Worm (Caenorhabditis elegans): ENCODE data around the gene B0222.11.

Gene B0222.11

DNA sequence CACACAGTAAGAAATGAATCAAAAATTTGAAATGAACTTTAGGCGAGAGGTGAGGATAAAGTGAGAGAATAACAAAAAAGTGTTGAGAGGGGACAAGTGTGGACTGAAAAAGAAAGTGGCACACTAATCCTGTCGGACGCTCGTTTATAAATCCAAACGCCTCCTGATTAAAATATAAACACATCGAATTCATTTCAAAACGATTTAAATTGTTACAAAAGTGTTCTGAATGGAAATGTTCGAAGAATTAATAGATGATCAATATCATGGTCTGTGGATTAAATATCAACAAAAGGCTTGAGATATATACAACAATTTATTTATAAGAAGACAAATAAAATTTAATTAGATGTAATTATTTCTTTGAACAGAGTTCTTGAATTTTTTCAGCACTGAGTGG, at the start of gene B0222.11:
TSS of gene B0222.11 (minus strand) at position 101 of the 400 bp plus-strand sequence.
- TF ChIP-seq unc-62 (GFP tag; optimal IDR thresholded peaks at IDR 0.05) = no peak

- no peak for TF ChIP-seq unc-62 (GFP tag; optimal IDR thresholded peaks at IDR 0.05)
Observed at ce11 chrV:9217158-9217557, 49.2 kb upstream of the B0222.11 start, which contains the start of gene pacs-1. pacs-1 (minus strand) TSS chrV:9217258.

DNA sequence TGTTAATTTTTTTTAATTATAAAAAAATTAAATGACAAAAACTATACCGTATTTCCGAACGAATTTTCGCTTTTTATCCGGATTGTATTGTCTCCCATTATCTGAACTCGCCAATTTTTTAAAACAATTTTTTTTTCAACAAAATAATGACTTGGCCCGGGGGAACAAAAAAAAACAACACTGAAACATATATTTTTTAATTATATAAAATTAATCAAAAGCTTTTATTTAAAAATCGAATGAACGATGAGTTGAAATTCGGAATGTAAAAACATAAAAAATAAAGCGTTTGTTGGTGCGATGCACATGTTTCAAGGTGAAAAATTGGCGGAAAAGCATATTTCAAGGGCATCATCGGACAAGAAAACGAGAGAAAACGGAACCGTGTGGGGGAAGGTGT, 45.6 kb upstream of the B0222.11 start, which contains the start of gene mdt-27:
TSS of gene mdt-27 (minus strand) at position 101 of the 400 bp plus-strand sequence.
- TF ChIP-seq unc-62 (GFP tag; optimal IDR thresholded peaks at IDR 0.05) = no peak

DNA sequence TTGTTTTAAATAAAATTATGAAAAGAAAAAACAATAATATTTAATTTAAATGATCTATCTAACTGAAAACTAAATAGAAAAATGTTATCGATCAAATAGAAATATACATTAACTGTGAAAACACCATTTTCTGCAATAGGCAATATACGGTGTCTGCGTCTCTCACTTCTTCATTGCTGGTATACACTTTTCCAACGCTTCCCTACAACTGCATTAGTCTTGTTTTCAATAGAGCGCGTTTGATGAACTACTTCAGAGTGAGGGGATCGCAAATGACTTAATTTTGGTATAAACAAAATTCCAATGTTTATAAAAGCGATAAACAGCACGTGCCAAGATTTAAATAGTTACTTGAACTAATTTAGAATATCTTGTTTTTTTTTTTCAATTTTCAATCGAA, 44.5 kb upstream of the B0222.11 start:
- TF ChIP-seq unc-62 (GFP tag; optimal IDR thresholded peaks at IDR 0.05) = no peak

DNA sequence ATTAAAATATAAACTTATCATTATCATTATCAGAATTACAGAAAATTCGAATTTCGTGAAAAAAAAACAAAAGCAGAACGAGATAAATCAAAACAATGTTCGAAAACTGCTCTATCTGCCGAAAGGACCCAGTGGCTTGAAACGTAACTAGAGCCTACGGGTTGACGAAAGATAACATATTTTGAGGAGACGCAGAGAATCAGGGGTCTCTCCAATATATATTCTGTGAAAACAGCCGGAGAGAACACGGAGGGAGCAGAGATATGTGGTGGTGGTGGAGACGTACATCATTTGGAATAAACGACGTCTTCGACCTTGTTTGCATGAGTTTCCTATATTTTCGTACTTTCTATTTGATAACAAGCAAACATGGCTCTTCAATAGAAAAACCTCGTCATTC, 40.9 kb upstream of the B0222.11 start:
- no peak for TF ChIP-seq unc-62 (GFP tag; optimal IDR thresholded peaks at IDR 0.05)

DNA sequence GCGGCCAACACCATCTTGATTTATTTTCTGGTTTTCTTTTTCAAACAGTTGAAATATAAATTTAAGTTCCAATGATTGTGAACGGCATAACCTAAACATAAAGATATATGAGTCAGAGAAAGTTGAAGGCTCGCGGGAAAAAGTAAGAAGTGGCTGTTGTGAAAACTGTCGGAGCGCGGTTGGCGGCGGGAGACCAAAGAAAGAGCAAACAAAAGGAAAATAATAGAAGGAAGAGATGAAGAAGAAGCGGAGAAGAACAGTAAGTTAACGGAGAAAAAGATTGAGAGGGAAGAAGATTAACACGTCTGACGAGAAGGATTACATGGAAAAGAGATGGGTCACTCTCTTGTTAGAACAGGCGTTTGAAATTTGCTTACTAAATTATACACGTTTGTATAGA, 39.4 kb upstream of the B0222.11 start, which contains the start of gene inx-10:
TSS of gene inx-10 (minus strand) at position 101 of the 400 bp plus-strand sequence.
- TF ChIP-seq unc-62 (GFP tag; optimal IDR thresholded peaks at IDR 0.05) = no peak

- no peak for TF ChIP-seq unc-62 (GFP tag; optimal IDR thresholded peaks at IDR 0.05)
Observed at ce11 chrV:9202710-9203109, 34.7 kb upstream of the B0222.11 start, which contains the start of gene asp-2. asp-2 (plus strand) TSS chrV:9203077.

DNA sequence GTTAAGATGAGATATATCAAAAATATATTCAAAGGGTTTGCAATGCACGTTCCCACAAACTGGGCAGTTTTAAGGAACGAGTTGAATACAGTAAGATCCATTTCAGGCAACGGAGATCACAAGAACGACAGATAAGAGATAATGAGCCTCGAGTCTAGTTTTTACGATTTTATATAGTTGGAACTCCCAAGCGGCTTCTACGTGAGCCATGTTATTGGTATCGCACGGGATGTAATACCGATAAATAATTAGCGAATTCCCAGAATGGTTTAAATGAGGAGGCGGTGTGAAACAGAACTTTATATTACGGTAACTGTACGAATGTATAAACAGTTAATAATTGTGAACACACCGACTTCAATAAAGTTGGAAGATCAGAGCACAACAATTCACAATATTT, 30.9 kb upstream of the B0222.11 start, which contains the start of gene str-177:
TSS of gene str-177 (minus strand) at position 101 of the 400 bp plus-strand sequence.
- no peak for TF ChIP-seq unc-62 (GFP tag; optimal IDR thresholded peaks at IDR 0.05)

ce11 chrV:9197121-9197520, 29.1 kb upstream of the B0222.11 start, which contains the start of gene C24B5.4:
C24B5.4 (minus strand) TSS chrV:9197326.
- TF ChIP-seq unc-62 (GFP tag; optimal IDR thresholded peaks at IDR 0.05) = no peak

ce11 chrV:9194055-9194454, 26.1 kb upstream of the B0222.11 start:
- no peak for TF ChIP-seq unc-62 (GFP tag; optimal IDR thresholded peaks at IDR 0.05)

- no peak for TF ChIP-seq unc-62 (GFP tag; optimal IDR thresholded peaks at IDR 0.05)
Observed at ce11 chrV:9191406-9191805, 23.4 kb upstream of the B0222.11 start, which contains the start of gene sphr-1. sphr-1 (plus strand) TSS chrV:9191610.

DNA sequence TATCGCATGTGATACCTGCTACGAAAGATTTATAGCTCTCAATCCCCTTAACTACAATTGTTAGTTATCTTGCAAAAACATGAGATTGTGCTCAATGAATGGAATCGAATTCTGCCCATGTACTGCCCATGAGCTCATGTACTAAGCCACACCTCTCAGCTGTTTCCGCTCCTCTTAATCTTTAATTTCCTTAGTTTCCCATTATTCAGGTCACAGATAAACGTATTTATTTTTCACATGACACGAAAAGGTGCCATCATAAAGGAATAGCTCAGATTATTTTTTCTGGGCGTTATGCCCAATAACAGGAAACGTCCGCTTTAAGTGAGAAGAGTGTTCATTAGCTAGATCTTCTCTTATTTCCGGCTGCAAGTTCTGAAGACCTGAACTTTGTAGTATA, 18.0 kb upstream of the B0222.11 start:
- TF ChIP-seq unc-62 (GFP tag; optimal IDR thresholded peaks at IDR 0.05) = no peak

DNA sequence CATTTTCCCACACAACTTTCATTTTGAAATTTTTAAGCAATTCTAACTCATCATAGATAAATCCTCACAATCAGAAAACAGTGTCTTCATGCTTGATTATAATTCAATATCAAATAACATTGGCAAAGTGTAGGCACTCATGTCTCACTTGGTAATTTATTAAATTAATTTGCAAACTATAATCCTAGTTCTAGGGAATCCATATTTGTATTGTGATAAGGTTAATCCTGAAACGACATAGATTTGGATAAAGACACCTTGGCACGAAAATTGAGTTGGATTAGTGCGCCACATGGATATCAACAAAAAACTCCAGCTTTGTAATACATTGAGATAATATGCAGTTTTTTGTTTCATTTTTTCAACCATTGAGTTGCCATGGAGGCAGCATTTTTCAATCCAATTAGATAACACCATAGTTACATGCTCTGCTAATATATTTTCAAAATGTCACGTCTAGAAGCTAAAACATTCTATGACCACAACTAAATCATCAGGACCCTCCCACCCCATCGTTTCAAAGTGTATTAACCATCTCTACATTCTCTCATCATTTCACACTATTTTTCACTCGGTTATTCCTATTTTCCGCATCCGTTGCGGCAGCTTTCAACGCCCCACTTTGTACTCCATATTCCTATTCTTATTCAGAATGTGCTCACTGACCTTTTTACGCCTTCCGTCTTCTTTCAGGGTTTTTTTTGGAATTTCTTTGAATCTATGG, 15.9 kb upstream of the B0222.11 start:
- no peak for TF ChIP-seq unc-62 (GFP tag; optimal IDR thresholded peaks at IDR 0.05)

ce11 chrV:9181669-9182250, 13.8 kb upstream of the B0222.11 start, which contains the start of gene ptr-1:
ptr-1 (minus strand) TSS chrV:9181719.
- no peak for TF ChIP-seq unc-62 (GFP tag; optimal IDR thresholded peaks at IDR 0.05)

ce11 chrV:9175218-9175837, 7.3 kb upstream of the B0222.11 start, which contains the start of gene spas-1:
spas-1 (plus strand) TSS chrV:9175789.
- no peak for TF ChIP-seq unc-62 (GFP tag; optimal IDR thresholded peaks at IDR 0.05)

DNA sequence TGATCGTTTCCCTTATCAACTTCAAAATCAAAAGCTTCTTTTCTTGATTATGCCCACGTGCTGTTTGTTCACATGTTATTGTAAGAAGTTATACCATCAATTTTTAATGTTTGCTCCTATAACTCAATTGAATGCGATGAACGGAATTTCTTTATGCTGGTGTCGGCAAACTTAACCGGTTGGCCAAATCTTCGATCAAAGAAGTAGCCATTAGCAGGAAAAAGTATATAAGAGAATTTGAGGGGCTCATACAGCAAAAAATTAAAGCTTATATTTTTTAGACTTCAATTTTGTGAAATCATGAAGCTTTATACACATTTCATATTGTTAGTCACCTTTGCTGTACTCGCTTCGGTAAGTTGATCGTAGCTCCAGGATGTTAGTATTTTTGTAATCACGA, 5.8 kb upstream of the B0222.11 start, which contains the start of gene pqn-16:
TSS of gene pqn-16 (plus strand) at position 301 of the 400 bp plus-strand sequence.
- no peak for TF ChIP-seq unc-62 (GFP tag; optimal IDR thresholded peaks at IDR 0.05)
